Fruit fly (Drosophila melanogaster): ENCODE measurements around the gene Prosbeta4.

- TF ChIP-seq CG32121 (GFP tag; IDR thresholded peaks at IDR 0.05), result no peak
- TF ChIP-seq CG4496 (GFP tag; IDR thresholded peaks at IDR 0.05), result no peak
- no peak for TF ChIP-seq Snoo (tag; optimal IDR thresholded peaks at IDR 0.05)
- TF ChIP-seq rn (GFP tag; IDR thresholded peaks at IDR 0.05), result no peak
- TF ChIP-seq gl (tag; optimal IDR thresholded peaks at IDR 0.05), result no peak
- TF ChIP-seq CG14655 (GFP tag; optimal IDR thresholded peaks at IDR 0.05), result no peak
- TF ChIP-seq CG34367 (tag; optimal IDR thresholded peaks at IDR 0.05), result no peak
- no peak for TF ChIP-seq CG12605 (GFP tag; IDR thresholded peaks at IDR 0.05)
- TF ChIP-seq CG13204 (GFP tag; optimal IDR thresholded peaks at IDR 0.05), result no peak
- TF ChIP-seq CG8301 (tag; optimal IDR thresholded peaks at IDR 0.05), result no peak
- TF ChIP-seq fd96Ca (GFP tag; IDR thresholded peaks at IDR 0.05), result no peak
- no peak for TF ChIP-seq Pif1A (GFP tag; optimal IDR thresholded peaks at IDR 0.05)
- no peak for TF ChIP-seq Ets98B (GFP tag; IDR thresholded peaks at IDR 0.05)
These were observed 24.8 kb downstream of the Prosbeta4 start for dm6 chr2L:16706882-16707775.

All from whole organism, pupa.